Fruit fly (Drosophila melanogaster) whole organism, embryonic: ENCODE results near the gene FIG4.
A peak's percentile ranks its signal among the peaks of the same experiment; 100 is the strongest.

ENCODE experiments used
- Abd-B ChIP-seq: fragments of 200-800 bp; sonication (Bioruptor generic); optimal IDR thresholded peaks from 2 replicates; lab custom pipeline; 2018; ENCODE audit warnings: missing biosample characterization, mild to moderate bottlenecking, missing genetic modification characterization, moderate library complexity
- Ada2b ChIP-seq: fragments of 200-800 bp; sonication (Bioruptor generic); IDR thresholded peaks from 2 replicates; pipeline ENCODE4 v1.3.6; 2022; ENCODE audit warnings: missing biosample characterization, missing genetic modification characterization
- Awh ChIP-seq: fragments of 200-800 bp; sonication (Bioruptor generic); IDR thresholded peaks from 2 replicates; pipeline ENCODE4, ENCODE4 v1.3.6; 2022; ENCODE audit warnings: missing biosample characterization, missing genetic modification characterization
- C15 ChIP-seq: fragments of 200-800 bp; sonication (Bioruptor generic); IDR thresholded peaks from 3 replicates; pipeline ENCODE4 v1.3.6; 2022; ENCODE audit warnings: missing biosample characterization, missing genetic modification characterization
- CG10321 ChIP-seq: fragments of 200-800 bp; sonication (Bioruptor generic); IDR thresholded peaks from 2 replicates; pipeline ENCODE4 v1.3.6; 2022; ENCODE audit warnings: missing biosample characterization, missing genetic modification characterization
- CG11560 ChIP-seq: fragments of 200-800 bp; sonication (Bioruptor generic); IDR thresholded peaks from 3 replicates; pipeline ENCODE4 v1.3.6; 2022; ENCODE audit warnings: missing biosample characterization, missing genetic modification characterization
- CG13123 ChIP-seq: fragments of 200-800 bp; sonication (Bioruptor generic); optimal IDR thresholded peaks from 2 replicates; lab custom pipeline; 2016; ENCODE audit warnings: missing biosample characterization, missing genetic modification characterization
- CG13775 ChIP-seq: fragments of 200-800 bp; sonication (Bioruptor generic); optimal IDR thresholded peaks from 3 replicates; lab custom pipeline; 2017; ENCODE audit warnings: missing biosample characterization, mild to moderate bottlenecking, missing genetic modification characterization
- CG17328 ChIP-seq: fragments of 200-800 bp; sonication (Bioruptor generic); IDR thresholded peaks from 2 replicates; pipeline ENCODE4 v1.3.6; 2022; ENCODE audit warnings: missing biosample characterization, missing genetic modification characterization
- CG18619 ChIP-seq: fragments of 200-800 bp; sonication (Bioruptor generic); optimal IDR thresholded peaks from 3 replicates; lab custom pipeline; 2017; ENCODE audit warnings: missing biosample characterization, mild to moderate bottlenecking, missing genetic modification characterization
- CG2116 ChIP-seq: fragments of 200-800 bp; sonication (Bioruptor generic); optimal IDR thresholded peaks from 3 replicates; lab custom pipeline; 2018; ENCODE audit warnings: missing biosample characterization, mild to moderate bottlenecking, missing genetic modification characterization
- CG2678 ChIP-seq: fragments of 200-800 bp; sonication (Bioruptor generic); optimal IDR thresholded peaks from 3 replicates; lab custom pipeline; 2019; ENCODE audit warnings: missing biosample characterization, mild to moderate bottlenecking, missing genetic modification characterization, moderate library complexity
- CG3838 ChIP-seq: fragments of 200-800 bp; sonication (Bioruptor generic); optimal IDR thresholded peaks from 3 replicates; lab custom pipeline; 2016; ENCODE audit warnings: missing biosample characterization, missing genetic modification characterization
- CG4820 ChIP-seq: fragments of 200-800 bp; sonication (Bioruptor generic); optimal IDR thresholded peaks from 3 replicates; lab custom pipeline; 2016; ENCODE audit warnings: missing biosample characterization, missing genetic modification characterization
- CG6683 ChIP-seq: fragments of 200-800 bp; sonication (Bioruptor generic); optimal IDR thresholded peaks from 2 replicates; lab custom pipeline; 2017; ENCODE audit warnings: missing biosample characterization, mild to moderate bottlenecking, missing genetic modification characterization, missing genetic modification reagents
- CG7963 ChIP-seq: fragments of 200-800 bp; sonication (Bioruptor generic); IDR thresholded peaks from 3 replicates; pipeline ENCODE4 v1.3.6; 2022; ENCODE audit warnings: missing biosample characterization, missing genetic modification characterization; ENCODE audit not compliant: partially characterized antibody
- Dip2 ChIP-seq: fragments of 200-800 bp; sonication (Bioruptor generic); IDR thresholded peaks from 2 replicates; pipeline ENCODE4 v1.3.6; 2022; ENCODE audit warnings: missing biosample characterization, missing genetic modification characterization
- Doc2 ChIP-seq: fragments of 200-800 bp; sonication (Bioruptor generic); IDR thresholded peaks from 2 replicates; pipeline ENCODE4 v1.3.6; 2022; ENCODE audit warnings: missing biosample characterization, missing genetic modification characterization
- H2.0 ChIP-seq: fragments of 200-800 bp; sonication (Bioruptor generic); IDR thresholded peaks from 2 replicates; pipeline ENCODE4 v1.3.6; 2022; ENCODE audit warnings: missing biosample characterization, missing genetic modification characterization
- Hand ChIP-seq: fragments of 200-800 bp; sonication (Bioruptor generic); optimal IDR thresholded peaks from 2 replicates; lab custom pipeline; 2017; ENCODE audit warnings: mild to moderate bottlenecking, missing biosample characterization, missing genetic modification reagents, missing genetic modification characterization
- HmgZ ChIP-seq: fragments of 200-800 bp; sonication (Bioruptor generic); optimal IDR thresholded peaks from 2 replicates; lab custom pipeline; 2018; ENCODE audit warnings: missing biosample characterization, mild to moderate bottlenecking, missing genetic modification characterization
- Max ChIP-seq: fragments of 200-800 bp; sonication (Bioruptor generic); optimal IDR thresholded peaks from 2 replicates; lab custom pipeline; 2016; ENCODE audit warnings: missing biosample characterization, mild to moderate bottlenecking, missing genetic modification characterization
- Med ChIP-seq: fragments of 200-800 bp; sonication (Bioruptor generic); peaks from one replicate; lab custom pipeline; 2016; ENCODE audit warnings: missing biosample characterization, missing genetic modification characterization, mild to moderate bottlenecking, inconsistent platforms, moderate library complexity
- Mrtf ChIP-seq: fragments of 200-800 bp; sonication (Bioruptor generic); IDR thresholded peaks from 3 replicates; pipeline ENCODE4 v1.3.6; 2022; ENCODE audit warnings: missing biosample characterization, missing genetic modification characterization
- Nf-YB ChIP-seq: fragments of 200-800 bp; sonication (Bioruptor generic); optimal IDR thresholded peaks from 3 replicates; lab custom pipeline; 2019; ENCODE audit warnings: missing biosample characterization, mild to moderate bottlenecking, missing genetic modification characterization, moderate library complexity
- Oli ChIP-seq: fragments of 200-800 bp; sonication (Bioruptor generic); optimal IDR thresholded peaks from 2 replicates; lab custom pipeline; 2018; ENCODE audit warnings: missing biosample characterization, mild to moderate bottlenecking, missing genetic modification characterization, moderate library complexity
- Optix ChIP-seq: fragments of 200-800 bp; sonication (Bioruptor generic); IDR thresholded peaks from 3 replicates; pipeline ENCODE4 v1.3.6; 2022; ENCODE audit warnings: missing biosample characterization, missing genetic modification characterization
- Xbp1 ChIP-seq: fragments of 200-800 bp; sonication (Bioruptor generic); optimal IDR thresholded peaks from 3 replicates; lab custom pipeline; 2016; ENCODE audit warnings: missing biosample characterization, mild to moderate bottlenecking, missing genetic modification characterization
- abd-A ChIP-seq: fragments of 200-800 bp; sonication (Bioruptor generic); optimal IDR thresholded peaks from 3 replicates; lab custom pipeline; 2019; ENCODE audit warnings: missing biosample characterization, mild to moderate bottlenecking, missing genetic modification characterization, moderate library complexity
- amos ChIP-seq: fragments of 200-800 bp; sonication (Bioruptor generic); IDR thresholded peaks from 2 replicates; pipeline ENCODE4 v1.3.6; 2022; ENCODE audit warnings: missing biosample characterization, missing genetic modification characterization; ENCODE audit not compliant: partially characterized antibody
- aop ChIP-seq: fragments of 200-800 bp; sonication (Bioruptor generic); IDR thresholded peaks from 2 replicates; pipeline ENCODE4 v1.3.6; 2022; ENCODE audit warnings: missing biosample characterization, missing genetic modification characterization
- bab2 ChIP-seq: fragments of 200-800 bp; sonication (Bioruptor generic); optimal IDR thresholded peaks from 2 replicates; lab custom pipeline; 2016; ENCODE audit warnings: missing biosample characterization, missing genetic modification characterization
- cwo ChIP-seq: fragments of 200-800 bp; sonication (Bioruptor generic); optimal IDR thresholded peaks from 3 replicates; lab custom pipeline; 2017; ENCODE audit warnings: missing biosample characterization, missing genetic modification characterization, mild to moderate bottlenecking, moderate library complexity, missing genetic modification reagents
- dmrt11E ChIP-seq: fragments of 200-800 bp; sonication (Bioruptor generic); optimal IDR thresholded peaks from 3 replicates; lab custom pipeline; 2018; ENCODE audit warnings: missing biosample characterization, mild to moderate bottlenecking, missing genetic modification characterization, moderate library complexity
- dmrt99B ChIP-seq: fragments of 200-800 bp; sonication (Bioruptor generic); optimal IDR thresholded peaks from 2 replicates; lab custom pipeline; 2018; ENCODE audit warnings: missing biosample characterization, mild to moderate bottlenecking, missing genetic modification characterization, moderate library complexity
- dpn ChIP-seq, 2 experiments: fragments of 200-800 bp; sonication (Bioruptor generic); optimal IDR thresholded peaks; 3 replicates each; lab custom pipeline; 2016; ENCODE audit warnings: missing biosample characterization in 2 of 2, missing genetic modification characterization in 2 of 2
- dysf ChIP-seq: fragments of 200-800 bp; sonication (Bioruptor generic); IDR thresholded peaks from 3 replicates; pipeline ENCODE4 v1.3.6; 2022; ENCODE audit warnings: missing biosample characterization, missing genetic modification characterization
- fd3F ChIP-seq: fragments of 200-800 bp; sonication (Bioruptor generic); optimal IDR thresholded peaks from 2 replicates; lab custom pipeline; 2018; ENCODE audit warnings: missing biosample characterization, mild to moderate bottlenecking, missing genetic modification characterization, moderate library complexity
- ind ChIP-seq: fragments of 200-800 bp; sonication (Bioruptor generic); optimal IDR thresholded peaks from 3 replicates; lab custom pipeline; 2016; ENCODE audit warnings: missing biosample characterization, missing genetic modification characterization
- kni ChIP-seq: fragments of 200-800 bp; sonication (Bioruptor generic); optimal IDR thresholded peaks from 3 replicates; lab custom pipeline; 2017; ENCODE audit warnings: mild to moderate bottlenecking, missing biosample characterization, missing genetic modification reagents, missing genetic modification characterization
- org-1 ChIP-seq: fragments of 200-800 bp; sonication (Bioruptor generic); optimal IDR thresholded peaks from 2 replicates; lab custom pipeline; 2017; ENCODE audit warnings: missing biosample characterization, missing genetic modification characterization
- sd ChIP-seq: fragments of 200-800 bp; sonication (Bioruptor generic); optimal IDR thresholded peaks from 3 replicates; lab custom pipeline; 2018; ENCODE audit warnings: missing biosample characterization, mild to moderate bottlenecking, missing genetic modification characterization, moderate library complexity
- sens ChIP-seq: fragments of 200-800 bp; sonication (Bioruptor generic); peaks from one replicate; lab custom pipeline; 2016; ENCODE audit warnings: missing biosample characterization, missing genetic modification characterization
- sna ChIP-seq: fragments of 200-800 bp; sonication (Bioruptor generic); IDR thresholded peaks from 2 replicates; pipeline ENCODE4 v1.3.6; 2022; ENCODE audit warnings: missing biosample characterization, missing genetic modification characterization; ENCODE audit not compliant: partially characterized antibody
- ssp ChIP-seq: fragments of 200-800 bp; sonication (Bioruptor generic); IDR thresholded peaks from 2 replicates; pipeline ENCODE4 v1.3.6; 2022; ENCODE audit warnings: missing biosample characterization, missing genetic modification characterization
- ttk ChIP-seq: fragments of 200-800 bp; sonication (Bioruptor generic); IDR thresholded peaks from 2 replicates; pipeline ENCODE4 v2.1.2; 2022; ENCODE audit warnings: missing biosample characterization, missing genetic modification characterization
- zen2 ChIP-seq: fragments of 200-800 bp; sonication (Bioruptor generic); IDR thresholded peaks from 3 replicates; pipeline ENCODE4 v1.3.6; 2022; ENCODE audit warnings: missing biosample characterization, missing genetic modification characterization; ENCODE audit not compliant: partially characterized antibody
- zfh2 ChIP-seq: fragments of 200-800 bp; sonication (Bioruptor generic); optimal IDR thresholded peaks from 2 replicates; lab custom pipeline; 2016; ENCODE audit warnings: missing biosample characterization, missing genetic modification characterization

The FIG4 gene

dm6 chr2L:4440881-4441737, 23.9 kb upstream of the FIG4 start, which contains the start of gene CG15431 (continued):
- TF ChIP-seq dmrt99B, result peak; percentile 73
- TF ChIP-seq Max (GFP tag; lab: Kevin White, UChicago), result peak; percentile 53
- peak; percentile 65 for TF ChIP-seq Xbp1 (GFP tag; lab: Kevin White, UChicago)
- TF ChIP-seq Abd-B (GFP tag; lab: Kevin White, UChicago), result no peak
- TF ChIP-seq CG11560 (tag; lab: Robert Waterston, UW), result 0 out of 3 replicates have a peak, but pooled peaks have one; percentile 51
- TF ChIP-seq HmgZ (tag; lab: Kevin White, UChicago), result peak; percentile 24
- peak; percentile 47 for TF ChIP-seq dpn (GFP tag; optimal IDR thresholded peaks at IDR 0.05; lab: Kevin White, UChicago)
- peak; percentile 94 for TF ChIP-seq Med (GFP tag; lab: Kevin White, UChicago)
- TF ChIP-seq C15 (GFP tag; lab: Robert Waterston, UW), result peak; percentile 46; the same call in 1 of the 3 replicates
- peak; percentile 14; the same call in 1 of the 2 replicates for TF ChIP-seq amos (GFP tag; lab: Robert Waterston, UW)
- TF ChIP-seq CG3838 (GFP tag; lab: Kevin White, UChicago), result no peak
- TF ChIP-seq Mrtf (GFP tag; lab: Robert Waterston, UW), result peak; percentile 67; the same call in 1 of the 3 replicates
- no peak for TF ChIP-seq Awh (GFP tag; lab: Robert Waterston, UW)
- TF ChIP-seq abd-A (tag; lab: Kevin White, UChicago), result peak; percentile 81
- TF ChIP-seq CG17328 (GFP tag; lab: Robert Waterston, UW), result 0 out of 2 replicates have a peak, but pooled peaks have one; percentile 36
- no peak for TF ChIP-seq Doc2 (GFP tag; lab: Robert Waterston, UW)
- peak; percentile 5 for TF ChIP-seq CG13123 (GFP tag; lab: Kevin White, UChicago)
- peak; percentile 33 for TF ChIP-seq bab2 (GFP tag; lab: Kevin White, UChicago)
- peak; percentile 53 for TF ChIP-seq Oli (tag; lab: Kevin White, UChicago)
- no peak for TF ChIP-seq org-1 (GFP tag; lab: Kevin White, UChicago)
- TF ChIP-seq sens (GFP tag; lab: Kevin White, UChicago), result peak; percentile 82
- no peak for TF ChIP-seq Dip2
- peak; percentile 37 for TF ChIP-seq CG6683 (GFP tag; lab: Kevin White, UChicago)
- TF ChIP-seq Hand (GFP tag; lab: Kevin White, UChicago), result peak; percentile 19
- peak; percentile 36 for TF ChIP-seq CG13775 (GFP tag; lab: Kevin White, UChicago)
- TF ChIP-seq ssp, result 0 out of 2 replicates have a peak, but pooled peaks have one; percentile 20
- TF ChIP-seq CG2116 (GFP tag; lab: Kevin White, UChicago), result peak; percentile 13
- TF ChIP-seq ttk (GFP tag; lab: Robert Waterston, UW), result peak; percentile 57
- peak; percentile 55; the same call in 1 of the 2 replicates for TF ChIP-seq Ada2b (GFP tag; lab: Robert Waterston, UW)
- TF ChIP-seq fd3F (GFP tag; lab: Kevin White, UChicago), result peak; percentile 49
- TF ChIP-seq sd (tag; lab: Kevin White, UChicago), result peak; percentile 67
- TF ChIP-seq cwo (GFP tag; lab: Kevin White, UChicago), result peak; percentile 49
- TF ChIP-seq zfh2 (GFP tag; lab: Kevin White, UChicago), result peak; percentile 35
- 0 out of 3 replicates have a peak, but pooled peaks have one; percentile 50 for TF ChIP-seq Optix (GFP tag; lab: Robert Waterston, UW)
- TF ChIP-seq ind (GFP tag; lab: Kevin White, UChicago), result peak; percentile 50
- TF ChIP-seq Nf-YB (GFP tag; lab: Kevin White, UChicago), result no peak
- no peak for TF ChIP-seq sna (GFP tag; lab: Robert Waterston, UW)
- TF ChIP-seq dysf (GFP tag; lab: Robert Waterston, UW), result peak; percentile 70
- TF ChIP-seq CG7963, result no peak
- TF ChIP-seq CG4820, result peak; percentile 25
- TF ChIP-seq kni (GFP tag; lab: Kevin White, UChicago), result no peak
- TF ChIP-seq H2.0 (GFP tag; lab: Robert Waterston, UW), result peak; percentile 57
- TF ChIP-seq zen2 (GFP tag; lab: Robert Waterston, UW), result no peak; the same call in 1 of the 3 replicates
- TF ChIP-seq dmrt11E (tag; lab: Kevin White, UChicago), result no peak
- TF ChIP-seq CG2678 (tag; lab: Kevin White, UChicago), result peak; percentile 69
- TF ChIP-seq aop (GFP tag; lab: Robert Waterston, UW), result no peak
- peak; percentile 58 for TF ChIP-seq CG18619
- 0 out of 2 replicates have a peak, but pooled peaks have one; percentile 41 for TF ChIP-seq CG10321 (GFP tag; lab: Robert Waterston, UW)
